Worm (Caenorhabditis elegans) whole organism, L4 larva: ENCODE results near the gene ndx-9.

Experiments
- F37D6.2 ChIP-seq: sonication (generic microtip); optimal IDR thresholded peaks from 2 replicates; lab custom pipeline; 2016; ENCODE audit warnings: mild to moderate bottlenecking, missing genetic modification characterization, missing compliant biosample characterization
- T26A8.4 ChIP-seq: fragments of 200-800 bp; sonication (Bioruptor generic); IDR thresholded peaks from 2 replicates; pipeline ENCODE4 v1.3.6; 2022; ENCODE audit warnings: missing genetic modification characterization, missing compliant biosample characterization
- ZK546.5 ChIP-seq, 2 experiments: sonication (generic microtip); optimal IDR thresholded peaks; 2 replicates each; lab custom pipeline; 2017; ENCODE audit warnings: missing biosample characterization in 2 of 2, missing genetic modification characterization in 2 of 2
- ama-1 ChIP-seq: fragments of 150-350 bp; optimal IDR thresholded peaks from 2 replicates; lab custom pipeline; 2014; ENCODE audit warnings: inconsistent platforms, mixed read lengths
- arid-1 ChIP-seq: fragments of 200-800 bp; sonication (Bioruptor generic); conservative IDR thresholded peaks from 2 replicates; pipeline ENCODE4 v1.3.6; 2022; ENCODE audit warnings: missing genetic modification reagents, missing genetic modification characterization, missing compliant biosample characterization
- ceh-28 ChIP-seq: fragments of 150-350 bp; optimal IDR thresholded peaks from 2 replicates; lab custom pipeline; 2014; ENCODE audit warnings: missing biosample characterization, missing genetic modification reagents, missing genetic modification characterization
- ceh-62 ChIP-seq: sonication (generic microtip); optimal IDR thresholded peaks from 2 replicates; lab custom pipeline; 2017; ENCODE audit warnings: missing biosample characterization, missing genetic modification characterization
- daf-12 ChIP-seq: fragments of 150-350 bp; optimal IDR thresholded peaks from 2 replicates; lab custom pipeline; 2014; ENCODE audit warnings: missing biosample characterization, missing genetic modification reagents, missing genetic modification characterization
- daf-19 ChIP-seq: fragments of 200-800 bp; sonication (Bioruptor generic); conservative IDR thresholded peaks from 2 replicates; pipeline ENCODE4 v1.3.6; 2022; ENCODE audit warnings: missing genetic modification characterization, missing compliant biosample characterization
- dmd-6 ChIP-seq: fragments of 200-800 bp; sonication (Bioruptor generic); IDR thresholded peaks from 2 replicates; pipeline ENCODE4 v1.3.6; 2022; ENCODE audit warnings: missing genetic modification reagents, missing genetic modification characterization, missing compliant biosample characterization
- dmd-8 ChIP-seq: fragments of 200-800 bp; sonication (Bioruptor generic); IDR thresholded peaks from 2 replicates; pipeline ENCODE4 v1.3.6; 2022; ENCODE audit warnings: missing genetic modification characterization, missing compliant biosample characterization
- dve-1 ChIP-seq: sonication (generic microtip); optimal IDR thresholded peaks from 2 replicates; lab custom pipeline; 2017; ENCODE audit warnings: antibody characterized with exemption, mild to moderate bottlenecking, missing genetic modification characterization, missing compliant biosample characterization; ENCODE audit not compliant: insufficient read depth
- fos-1 ChIP-seq: fragments of 150-350 bp; optimal IDR thresholded peaks from 2 replicates; lab custom pipeline; 2014; ENCODE audit warnings: missing biosample characterization, missing genetic modification characterization
- gei-8 ChIP-seq: fragments of 200-800 bp; sonication (Bioruptor generic); optimal IDR thresholded peaks from 2 replicates; lab custom pipeline; 2018; ENCODE audit warnings: mild to moderate bottlenecking, missing genetic modification characterization, missing compliant biosample characterization
- hlh-11 ChIP-seq: fragments of 200-800 bp; sonication (Bioruptor generic); optimal IDR thresholded peaks from 2 replicates; lab custom pipeline; 2018; ENCODE audit warnings: mild to moderate bottlenecking, missing genetic modification characterization, missing compliant biosample characterization
- hlh-30 ChIP-seq: sonication (generic microtip); optimal IDR thresholded peaks from 2 replicates; lab custom pipeline; 2017; ENCODE audit warnings: antibody characterized with exemption, mild to moderate bottlenecking, missing genetic modification characterization, missing compliant biosample characterization; ENCODE audit not compliant: insufficient read depth
- hmg-1.1 ChIP-seq: fragments of 200-800 bp; sonication (Bioruptor generic); IDR thresholded peaks from 2 replicates; pipeline ENCODE4 v1.3.6; 2022; ENCODE audit warnings: missing genetic modification reagents, missing genetic modification characterization, missing compliant biosample characterization
- lim-7 ChIP-seq: fragments of 200-800 bp; sonication (Bioruptor generic); IDR thresholded peaks from 2 replicates; pipeline ENCODE4 v1.3.6; 2022; ENCODE audit warnings: missing genetic modification characterization, missing compliant biosample characterization
- lin-13 ChIP-seq: fragments of 150-350 bp; optimal IDR thresholded peaks from 2 replicates; lab custom pipeline; 2014; ENCODE audit warnings: missing biosample characterization, missing genetic modification reagents, missing genetic modification characterization
- lin-39 ChIP-seq: fragments of 150-350 bp; optimal IDR thresholded peaks from 2 replicates; lab custom pipeline; 2014; ENCODE audit warnings: missing biosample characterization, missing genetic modification reagents, missing genetic modification characterization
- lsy-2 ChIP-seq, 2 experiments: fragments of 150-350 bp in 1 of 2; sonication (generic microtip) in 1 of 2; optimal IDR thresholded peaks; 2 replicates each; lab custom pipeline; 2014 to 2017; ENCODE audit warnings: missing biosample characterization in 2 of 2, missing genetic modification characterization in 2 of 2
- madf-5 ChIP-seq, 2 experiments: fragments of 200-800 bp; sonication (Bioruptor generic); IDR thresholded peaks; 2 replicates each; pipeline ENCODE4 v1.3.6; 2022; ENCODE audit warnings: missing compliant biosample characterization in 2 of 2, missing genetic modification characterization in 2 of 2
- madf-9 ChIP-seq: fragments of 200-800 bp; sonication (Bioruptor generic); conservative IDR thresholded peaks from 2 replicates; pipeline ENCODE4 v1.3.6; 2022; ENCODE audit warnings: missing genetic modification reagents, missing genetic modification characterization, missing compliant biosample characterization
- mdl-1 ChIP-seq, 2 experiments: fragments of 150-350 bp in 1 of 2; sonication (generic microtip) in 1 of 2; optimal IDR thresholded peaks; 2 replicates each; lab custom pipeline; 2014 to 2017; ENCODE audit warnings: missing biosample characterization in 2 of 2, missing genetic modification characterization in 2 of 2
- mep-1 ChIP-seq: fragments of 150-350 bp; sonication (generic microtip); optimal IDR thresholded peaks from 3 replicates; lab custom pipeline; 2014; ENCODE audit warnings: missing biosample characterization, missing genetic modification characterization
- nhr-11 ChIP-seq: fragments of 150-350 bp; optimal IDR thresholded peaks from 2 replicates; lab custom pipeline; 2014; ENCODE audit warnings: missing biosample characterization, missing genetic modification characterization
- nhr-28 ChIP-seq: fragments of 150-350 bp; optimal IDR thresholded peaks from 2 replicates; lab custom pipeline; 2014; ENCODE audit warnings: missing biosample characterization, missing genetic modification characterization
- nhr-48 ChIP-seq: sonication (generic microtip); optimal IDR thresholded peaks from 2 replicates; lab custom pipeline; 2016; ENCODE audit warnings: mild to moderate bottlenecking, missing genetic modification characterization, missing compliant biosample characterization
- pha-4 ChIP-seq, 2 experiments: fragments of 150-350 bp in 1 of 2; fragments of 200-800 bp in 1 of 2; sonication (Bioruptor generic) in 1 of 2; IDR thresholded peaks in 1 of 2; optimal IDR thresholded peaks in 1 of 2; 2 replicates each; pipeline versions ENCODE4 v1.3.6 to Lab custom; 2014 to 2022; ENCODE audit warnings: missing genetic modification characterization in 2 of 2, missing genetic modification reagents in 2 of 2, missing biosample characterization in 1 of 2, missing compliant biosample characterization in 1 of 2
- php-3 ChIP-seq: fragments of 200-800 bp; sonication (Bioruptor generic); IDR thresholded peaks from 2 replicates; pipeline ENCODE4 v1.3.6; 2022; ENCODE audit warnings: missing genetic modification reagents, missing genetic modification characterization, missing compliant biosample characterization
- snpc-4 ChIP-seq: fragments of 150-350 bp; optimal IDR thresholded peaks from 2 replicates; lab custom pipeline; 2014; ENCODE audit warnings: missing biosample characterization, missing genetic modification characterization
- spr-1 ChIP-seq: sonication (generic microtip); optimal IDR thresholded peaks from 2 replicates; lab custom pipeline; 2016; ENCODE audit warnings: mild to moderate bottlenecking, missing genetic modification characterization, missing compliant biosample characterization
- spr-3 ChIP-seq: fragments of 200-800 bp; sonication (Bioruptor generic); optimal IDR thresholded peaks from 2 replicates; lab custom pipeline; 2018; ENCODE audit warnings: mild to moderate bottlenecking, missing genetic modification characterization, missing compliant biosample characterization
- unc-130 ChIP-seq: sonication (generic microtip); optimal IDR thresholded peaks from 2 replicates; lab custom pipeline; 2016; ENCODE audit warnings: missing genetic modification reagents, missing genetic modification characterization, missing compliant biosample characterization
- unc-62 ChIP-seq, 3 experiments: fragments of 150-350 bp in 1 of 3; sonication (generic microtip); optimal IDR thresholded peaks in 2 of 3; peaks in 1 of 3; 1 replicate in 1 of 3; 2 replicates in 2 of 3; lab custom pipeline; 2014 to 2017; ENCODE audit warnings: missing biosample characterization in 3 of 3, missing genetic modification characterization in 3 of 3, missing genetic modification reagents in 3 of 3, missing genotype in 1 of 3
- zag-1 ChIP-seq: fragments of 150-350 bp; optimal IDR thresholded peaks from 2 replicates; lab custom pipeline; 2014; ENCODE audit warnings: missing biosample characterization, missing genetic modification characterization
- zip-11 ChIP-seq: fragments of 200-800 bp; sonication (Bioruptor generic); IDR thresholded peaks from 2 replicates; pipeline ENCODE4 v1.3.6; 2022; ENCODE audit warnings: missing genetic modification characterization, missing compliant biosample characterization

ndx-9 gene

ce11 chrIV:11015881-11016280 lies 4.1 kb upstream of the ndx-9 start, which contains the start of gene F13H10.3 (continued):
- TF ChIP-seq gei-8 (GFP tag; lab: Kevin White, UChicago) = no peak

- TF ChIP-seq nhr-48 (tag; lab: Kevin White, UChicago) (no peak), unc-62 (GFP tag; optimal IDR thresholded peaks at IDR 0.05 in 1 of 2; lab: Kevin White, UChicago) (peak in 1 of 2 experiments; percentile 96), unc-62 (tag; optimal IDR thresholded peaks at IDR 0.05; lab: Kevin White, UChicago) (no peak), T26A8.4 (GFP tag; lab: Robert Waterston, UW) (0 out of 2 replicates have a peak, but pooled peaks have one; percentile 7)
- TF ChIP-seq, all 104 proteins: peak for 2
Measured at ce11 chrIV:11009928-11010327, 1.9 kb downstream of the ndx-9 start.

ce11 chrIV:11008996-11009395 lies 2.8 kb downstream of the ndx-9 start, which contains the start of gene F13H10.6:
Gene F13H10.6, plus strand, starts transcription at chrIV:11009296.
- no peak for TF ChIP-seq madf-9
- no peak for TF ChIP-seq daf-12 (tag; lab: Kevin White, UChicago)
- no peak for TF ChIP-seq ceh-62 (tag; lab: Kevin White, UChicago)
- TF ChIP-seq madf-5 (GFP tag; IDR thresholded peaks at IDR 0.05; lab: Robert Waterston, UW) = no peak
- no peak for TF ChIP-seq nhr-28 (tag; lab: Kevin White, UChicago)
- TF ChIP-seq daf-19 (GFP tag; lab: Robert Waterston, UW) = no peak
- TF ChIP-seq ama-1 (lab: Kevin White, UChicago) = no peak
- TF ChIP-seq unc-62 (GFP tag; optimal IDR thresholded peaks at IDR 0.05 in 1 of 2; lab: Kevin White, UChicago) = peak in 1 of 2 experiments; percentile 64
- TF ChIP-seq unc-62 (tag; optimal IDR thresholded peaks at IDR 0.05; lab: Kevin White, UChicago) = no peak

ce11 chrIV:11008255-11008654 lies 3.6 kb downstream of the ndx-9 start:
- TF ChIP-seq mdl-1 (tag; optimal IDR thresholded peaks at IDR 0.05; lab: Kevin White, UChicago) (no peak), dve-1 (peak; percentile 29), pha-4 (GFP tag; IDR thresholded peaks at IDR 0.05; lab: Robert Waterston, UW) (no peak), pha-4 (tag; optimal IDR thresholded peaks at IDR 0.05; lab: Kevin White, UChicago) (peak; percentile 15), hmg-1.1 (0 out of 2 replicates have a peak, but pooled peaks have one; percentile 38), mep-1 (tag; lab: Kevin White, UChicago) (peak; percentile 14), nhr-28 (tag; lab: Kevin White, UChicago) (peak; percentile 29), ama-1 (lab: Kevin White, UChicago) (no peak), zip-11 (GFP tag; lab: Robert Waterston, UW) (no peak), hlh-30 (peak; percentile 70), dmd-6 (peak; percentile 18; the same call in 1 of the 2 replicates), dmd-8 (GFP tag; lab: Robert Waterston, UW) (no peak)

- TF ChIP-seq spr-1 (tag; lab: Kevin White, UChicago) = no peak
- TF ChIP-seq nhr-28 (tag; lab: Kevin White, UChicago) = peak; percentile 18
- no peak for TF ChIP-seq unc-130 (GFP tag; lab: Kevin White, UChicago)
- TF ChIP-seq unc-62 (GFP tag; optimal IDR thresholded peaks at IDR 0.05 in 1 of 2; lab: Kevin White, UChicago) = peak in 1 of 2 experiments; percentile 66
- TF ChIP-seq unc-62 (tag; optimal IDR thresholded peaks at IDR 0.05; lab: Kevin White, UChicago) = no peak
- peak; percentile 48 for TF ChIP-seq dve-1
- TF ChIP-seq lim-7 (GFP tag; lab: Robert Waterston, UW) = no peak
Measured at ce11 chrIV:11006868-11007267, 5.0 kb downstream of the ndx-9 start.

ce11 chrIV:11006383-11006782 lies 5.4 kb downstream of the ndx-9 start:
- TF ChIP-seq lsy-2 (tag; optimal IDR thresholded peaks at IDR 0.05; lab: Kevin White, UChicago) = peak in 1 of 2 experiments; percentile 3
- TF ChIP-seq arid-1 (GFP tag; lab: Robert Waterston, UW) = no peak
- TF ChIP-seq php-3 (GFP tag; lab: Robert Waterston, UW) = no peak
- TF ChIP-seq madf-9 = no peak
- TF ChIP-seq ceh-28 (tag; lab: Kevin White, UChicago) = no peak
- no peak for TF ChIP-seq F37D6.2 (tag; lab: Kevin White, UChicago)
- no peak for TF ChIP-seq fos-1 (tag; lab: Kevin White, UChicago)
- no peak for TF ChIP-seq hlh-11 (tag; lab: Kevin White, UChicago)
- TF ChIP-seq snpc-4 = no peak
- peak; percentile 76 for TF ChIP-seq nhr-11
- no peak for TF ChIP-seq lin-13
- TF ChIP-seq zag-1 = no peak
- TF ChIP-seq spr-3 (GFP tag; lab: Kevin White, UChicago) = no peak
- TF ChIP-seq ZK546.5 (tag; optimal IDR thresholded peaks at IDR 0.05; lab: Kevin White, UChicago) = no peak
- no peak for TF ChIP-seq lin-39 (tag; lab: Kevin White, UChicago)
